Worm (Caenorhabditis elegans): ENCODE data around the gene mig-21.

mig-21 gene

DNA sequence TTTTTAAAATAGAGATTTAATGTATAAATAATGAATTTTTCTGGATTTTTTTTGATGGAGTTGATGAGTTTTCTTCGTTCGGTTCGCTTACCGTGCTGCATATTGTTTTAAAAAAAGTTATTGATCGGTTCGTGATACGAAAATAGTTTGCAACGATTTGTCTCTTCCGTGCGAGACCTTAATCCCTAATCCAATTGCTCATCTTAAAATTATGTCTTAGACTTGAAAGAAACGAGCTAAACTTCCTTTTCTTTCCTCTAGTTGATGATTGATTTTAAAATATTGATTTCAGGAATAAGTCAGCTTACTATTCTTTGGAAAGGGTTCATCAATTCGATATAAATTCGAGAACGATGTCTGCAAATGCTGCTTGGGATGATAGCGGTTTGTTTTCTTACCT lies 30.2 kb upstream of the mig-21 start, which contains the start of gene C28H8.3:
Gene C28H8.3 (plus strand): TSS at position 293 of the 400 bp plus-strand sequence.
- TF ChIP-seq mes-4 (tag; optimal IDR thresholded peaks at IDR 0.05), result no peak
- peak; percentile 19; the same call in 1 of the 2 replicates for TF ChIP-seq hmg-1.2 (GFP tag; IDR thresholded peaks at IDR 0.05)
- TF ChIP-seq hsf-1 (GFP tag; IDR thresholded peaks at IDR 0.05), result peak; percentile 53
- peak; percentile 40; the same call in 1 of the 2 replicates for TF ChIP-seq nfyb-1 (GFP tag; IDR thresholded peaks at IDR 0.05)
- no peak for TF ChIP-seq cebp-2 (GFP tag; IDR thresholded peaks at IDR 0.05)

DNA sequence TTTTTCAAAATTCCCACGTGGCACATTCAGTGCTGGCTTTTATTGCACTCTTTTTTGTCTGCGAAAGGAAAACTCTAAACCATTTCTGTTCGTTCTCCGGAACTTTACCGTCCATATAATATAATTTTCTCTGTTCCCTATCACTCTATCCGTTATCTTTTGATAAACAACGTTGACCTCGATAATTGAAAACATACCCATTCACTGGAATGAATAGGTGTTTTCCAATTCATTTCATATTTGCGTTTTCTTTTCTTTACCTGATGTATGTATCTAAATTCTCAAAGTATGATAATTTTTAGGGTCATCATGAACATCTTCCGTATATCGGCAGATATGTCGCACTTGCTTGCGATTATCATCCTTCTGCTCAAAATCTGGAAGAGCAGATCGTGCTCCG lies 28.6 kb upstream of the mig-21 start, which contains the start of gene erd-2.2:
Gene erd-2.2 (plus strand): TSS at position 301 of the 400 bp plus-strand sequence.
- no peak for TF ChIP-seq mxl-1 (tag; optimal IDR thresholded peaks at IDR 0.05)

DNA sequence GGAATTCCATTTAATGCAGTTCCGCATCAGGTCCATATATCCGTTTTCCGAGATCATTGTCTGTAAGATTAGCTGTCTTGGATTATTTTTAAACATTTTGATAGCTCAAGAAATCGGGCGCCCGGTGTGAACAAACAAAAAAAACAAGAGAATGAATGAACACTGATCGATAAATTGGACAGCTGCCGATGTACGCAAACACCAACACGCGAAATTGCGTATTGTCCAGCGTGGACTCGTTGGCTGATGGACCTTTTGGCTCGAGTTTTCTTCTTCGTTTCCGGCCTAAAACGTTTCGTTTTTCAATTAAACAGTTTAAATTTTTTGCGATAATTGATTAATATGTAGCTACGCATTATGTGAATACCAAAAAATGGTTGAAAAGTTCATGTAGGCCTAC lies 27.9 kb upstream of the mig-21 start, which contains the start of gene dpff-1:
Gene dpff-1 (minus strand): TSS at position 288 of the 400 bp plus-strand sequence.
- TF ChIP-seq hmg-1.2 (GFP tag; IDR thresholded peaks at IDR 0.05), result peak; percentile 19; the same call in 1 of the 2 replicates
- TF ChIP-seq nfyb-1 (GFP tag; IDR thresholded peaks at IDR 0.05), result 0 out of 2 replicates have a peak, but pooled peaks have one; percentile 27
- peak; percentile 19; the same call in 1 of the 2 replicates for TF ChIP-seq F33H1.4 (GFP tag; IDR thresholded peaks at IDR 0.05)
- no peak for TF ChIP-seq F37B4.10 (GFP tag; IDR thresholded peaks at IDR 0.05)

DNA sequence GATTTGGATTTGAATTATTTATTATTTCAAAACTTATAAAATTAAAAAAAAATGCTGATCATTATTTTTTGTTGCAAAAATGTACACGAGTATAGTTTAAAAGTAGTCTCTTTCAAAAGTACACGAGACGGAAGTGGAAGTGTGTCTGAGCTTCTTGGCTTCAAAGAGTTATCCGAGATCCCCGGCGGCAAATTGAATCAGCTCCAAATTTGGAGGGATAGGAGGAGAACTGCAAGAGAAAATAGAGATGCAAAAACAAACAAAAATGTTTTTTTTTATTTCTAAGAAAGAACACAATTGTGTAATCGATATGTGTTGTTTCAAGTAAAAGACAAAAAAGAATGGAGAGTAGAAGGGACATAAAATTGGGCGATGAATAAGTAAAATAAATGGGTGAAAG lies 24.4 kb upstream of the mig-21 start:
- TF ChIP-seq nhr-179 (tag; optimal IDR thresholded peaks at IDR 0.05) (no peak), aptf-3 (GFP tag; IDR thresholded peaks at IDR 0.05) (no peak), let-607 (tag; optimal IDR thresholded peaks at IDR 0.05) (no peak), nhr-27 (tag; optimal IDR thresholded peaks at IDR 0.05) (no peak), hlh-12 (tag; optimal IDR thresholded peaks at IDR 0.05) (no peak), sdz-38 (tag; optimal IDR thresholded peaks at IDR 0.05) (no peak), aptf-2 (GFP tag; conservative IDR thresholded peaks at IDR 0.05) (no peak)

DNA sequence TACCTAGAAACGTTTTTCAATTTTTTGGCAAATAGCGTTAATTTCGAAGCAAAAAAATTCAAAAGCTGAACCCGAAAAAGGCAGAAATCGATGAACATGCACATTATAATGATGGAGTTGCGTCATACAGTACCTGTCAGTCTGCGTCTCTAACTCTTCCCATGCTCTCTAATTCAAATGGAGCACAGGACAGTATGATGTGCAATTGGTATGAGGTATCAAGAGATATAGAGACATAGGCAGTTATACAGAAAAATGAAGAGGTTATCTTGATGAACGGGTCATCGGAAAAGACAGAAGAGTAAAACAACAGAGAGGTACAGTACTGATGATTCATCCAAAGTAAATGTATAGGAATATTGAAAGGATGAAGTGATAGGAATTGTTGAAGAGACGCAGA lies 22.5 kb upstream of the mig-21 start:
- TF ChIP-seq nhr-80 (tag; optimal IDR thresholded peaks at IDR 0.05) (peak; percentile 28), aptf-2 (GFP tag; conservative IDR thresholded peaks at IDR 0.05) (no peak), hmg-1.2 (GFP tag; IDR thresholded peaks at IDR 0.05) (peak; percentile 61; the same call in 1 of the 2 replicates)

DNA sequence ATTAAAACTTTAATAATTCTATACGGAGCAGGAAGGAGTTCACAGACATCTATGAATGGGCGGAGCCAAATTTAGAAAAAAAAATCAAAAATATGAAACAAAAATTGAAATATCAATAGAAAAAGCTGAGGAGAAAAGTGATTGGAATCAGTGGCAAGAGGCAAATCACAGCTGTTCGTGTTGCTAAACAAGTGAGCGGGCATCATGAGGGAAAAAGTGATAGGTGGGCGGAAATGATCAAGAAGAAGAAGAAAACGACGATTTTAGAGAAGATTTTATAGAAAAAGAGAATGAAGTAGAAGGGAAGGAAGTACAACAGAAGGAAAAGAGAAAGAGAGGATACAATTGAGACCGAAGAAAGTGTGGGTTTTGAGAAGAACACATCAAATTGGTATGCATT lies 20.5 kb upstream of the mig-21 start:
- TF ChIP-seq him-1 (tag; optimal IDR thresholded peaks at IDR 0.05), result no peak
- no peak for TF ChIP-seq sptf-2 (GFP tag; optimal IDR thresholded peaks at IDR 0.05)
- TF ChIP-seq ceh-40 (GFP tag; IDR thresholded peaks at IDR 0.05), result no peak
- TF ChIP-seq lin-40 (tag; optimal IDR thresholded peaks at IDR 0.05), result no peak
- no peak for TF ChIP-seq aptf-3 (GFP tag; IDR thresholded peaks at IDR 0.05)
- no peak for TF ChIP-seq cebp-2 (GFP tag; IDR thresholded peaks at IDR 0.05)
- TF ChIP-seq ztf-22 (GFP tag; optimal IDR thresholded peaks at IDR 0.05), result no peak
- no peak for TF ChIP-seq attf-5 (GFP tag; optimal IDR thresholded peaks at IDR 0.05)
- TF ChIP-seq dpl-1 (GFP tag; optimal IDR thresholded peaks at IDR 0.05), result no peak
- TF ChIP-seq F33H1.4 (GFP tag; IDR thresholded peaks at IDR 0.05), result no peak
- no peak for TF ChIP-seq nhr-90 (tag; optimal IDR thresholded peaks at IDR 0.05)
- TF ChIP-seq nhr-179 (tag; optimal IDR thresholded peaks at IDR 0.05), result no peak
- TF ChIP-seq Y53G8AR.9 (GFP tag; conservative IDR thresholded peaks at IDR 0.05), result no peak
- TF ChIP-seq snpc-1.3 (tag; optimal IDR thresholded peaks at IDR 0.05; ENCODE audit: insufficient read depth), result no peak
- TF ChIP-seq hmg-1.2 (GFP tag; IDR thresholded peaks at IDR 0.05), result no peak
- no peak for TF ChIP-seq Y56A3A.18 (GFP tag; IDR thresholded peaks at IDR 0.05)
- TF ChIP-seq rcor-1 (GFP tag; IDR thresholded peaks at IDR 0.05), result no peak
- no peak for TF ChIP-seq hlh-12 (tag; optimal IDR thresholded peaks at IDR 0.05)
- TF ChIP-seq aptf-2 (GFP tag; conservative IDR thresholded peaks at IDR 0.05), result no peak
